Fruit fly (Drosophila melanogaster) whole organism, embryonic: ENCODE measurements around the gene Spt20.
A peak's percentile ranks its signal among the peaks of the same experiment; 100 is the strongest.

Experiments used
- Ada2b ChIP-seq: fragments of 200-800 bp; sonication (Bioruptor generic); IDR thresholded peaks from 2 replicates; pipeline ENCODE4 v1.3.6; 2022; ENCODE audit warnings: missing biosample characterization, missing genetic modification characterization
- Adf1 ChIP-seq: fragments of 200-800 bp; sonication (Bioruptor generic); IDR thresholded peaks from 2 replicates; pipeline ENCODE4 v1.3.6; 2022; ENCODE audit warnings: missing biosample characterization, missing genetic modification characterization
- Atf3 ChIP-seq: fragments of 200-800 bp; sonication (Bioruptor generic); optimal IDR thresholded peaks from 3 replicates; lab custom pipeline; 2016; ENCODE audit warnings: missing biosample characterization, missing genetic modification characterization
- B-H1 ChIP-seq: fragments of 200-800 bp; sonication (Bioruptor generic); IDR thresholded peaks from 3 replicates; pipeline ENCODE4 v1.3.6; 2022; ENCODE audit warnings: missing biosample characterization, missing genetic modification characterization
- Bteb2 ChIP-seq: fragments of 200-800 bp; sonication (Bioruptor generic); optimal IDR thresholded peaks from 2 replicates; lab custom pipeline; 2016; ENCODE audit warnings: missing biosample characterization, missing genetic modification characterization
- C15 ChIP-seq: fragments of 200-800 bp; sonication (Bioruptor generic); IDR thresholded peaks from 3 replicates; pipeline ENCODE4 v1.3.6; 2022; ENCODE audit warnings: missing biosample characterization, missing genetic modification characterization
- CG10267 ChIP-seq: fragments of 200-800 bp; sonication (Bioruptor generic); optimal IDR thresholded peaks from 2 replicates; lab custom pipeline; 2018; ENCODE audit warnings: missing biosample characterization, mild to moderate bottlenecking, missing genetic modification characterization, moderate library complexity
- CG10462 ChIP-seq: fragments of 200-800 bp; sonication (Bioruptor generic); optimal IDR thresholded peaks from 2 replicates; lab custom pipeline; 2016; ENCODE audit warnings: missing biosample characterization, missing genetic modification characterization
- CG11085 ChIP-seq: fragments of 200-800 bp; sonication (Bioruptor generic); IDR thresholded peaks from 2 replicates; pipeline ENCODE4 v1.3.6; 2022; ENCODE audit warnings: missing biosample characterization, missing genetic modification characterization
- CG12769 ChIP-seq: fragments of 200-800 bp; sonication (Bioruptor generic); optimal IDR thresholded peaks from 2 replicates; lab custom pipeline; 2019; ENCODE audit warnings: missing biosample characterization, mild to moderate bottlenecking, missing genetic modification characterization, moderate library complexity
- CG13775 ChIP-seq: fragments of 200-800 bp; sonication (Bioruptor generic); optimal IDR thresholded peaks from 3 replicates; lab custom pipeline; 2017; ENCODE audit warnings: missing biosample characterization, mild to moderate bottlenecking, missing genetic modification characterization
- CG14667 ChIP-seq: fragments of 200-800 bp; sonication (Bioruptor generic); IDR thresholded peaks from 2 replicates; pipeline ENCODE4 v1.3.6; 2022; ENCODE audit warnings: missing biosample characterization, missing genetic modification characterization
- CG17912 ChIP-seq: fragments of 200-800 bp; sonication (Bioruptor generic); optimal IDR thresholded peaks from 2 replicates; lab custom pipeline; 2018; ENCODE audit warnings: missing biosample characterization, mild to moderate bottlenecking, missing genetic modification characterization
- CG3065 ChIP-seq: fragments of 200-800 bp; sonication (Bioruptor generic); optimal IDR thresholded peaks from 2 replicates; lab custom pipeline; 2016; ENCODE audit warnings: missing biosample characterization, missing genetic modification characterization
- CG31224 ChIP-seq: fragments of 200-800 bp; sonication (Bioruptor generic); IDR thresholded peaks from 2 replicates; pipeline ENCODE4 v1.3.6; 2022; ENCODE audit warnings: missing biosample characterization, missing genetic modification characterization
- CG3726 ChIP-seq: fragments of 200-800 bp; sonication (Bioruptor generic); IDR thresholded peaks from 3 replicates; pipeline ENCODE4, ENCODE4 v1.3.6; 2022; ENCODE audit warnings: missing biosample characterization, missing genetic modification characterization
- CG5245 ChIP-seq: fragments of 200-800 bp; sonication (Bioruptor generic); optimal IDR thresholded peaks from 3 replicates; lab custom pipeline; 2016; ENCODE audit warnings: missing biosample characterization, missing genetic modification characterization
- CG6765 ChIP-seq: fragments of 200-800 bp; sonication (Bioruptor generic); optimal IDR thresholded peaks from 3 replicates; lab custom pipeline; 2017; ENCODE audit warnings: missing biosample characterization, mild to moderate bottlenecking, missing genetic modification characterization
- CG7839 ChIP-seq: fragments of 200-800 bp; sonication (Bioruptor generic); optimal IDR thresholded peaks from 3 replicates; lab custom pipeline; 2018; ENCODE audit warnings: missing biosample characterization, mild to moderate bottlenecking, missing genetic modification characterization, moderate library complexity
- CG8281 ChIP-seq: fragments of 200-800 bp; sonication (Bioruptor generic); optimal IDR thresholded peaks from 2 replicates; lab custom pipeline; 2018; ENCODE audit warnings: missing biosample characterization, mild to moderate bottlenecking, missing genetic modification characterization, moderate library complexity
- CG9797 ChIP-seq: fragments of 200-800 bp; sonication (Bioruptor generic); optimal IDR thresholded peaks from 3 replicates; lab custom pipeline; 2018; ENCODE audit warnings: missing biosample characterization, mild to moderate bottlenecking, missing genetic modification characterization
- CoRest ChIP-seq: fragments of 200-800 bp; sonication (Bioruptor generic); optimal IDR thresholded peaks from 3 replicates; lab custom pipeline; 2018; ENCODE audit warnings: missing biosample characterization, mild to moderate bottlenecking, missing genetic modification characterization, moderate library complexity
- Dll ChIP-seq: fragments of 200-800 bp; sonication (Bioruptor generic); IDR thresholded peaks from 4 replicates; pipeline ENCODE4 v1.3.6; 2022; ENCODE audit warnings: missing biosample characterization, missing genetic modification characterization; ENCODE audit not compliant: partially characterized antibody
- Doc2 ChIP-seq: fragments of 200-800 bp; sonication (Bioruptor generic); IDR thresholded peaks from 2 replicates; pipeline ENCODE4 v1.3.6; 2022; ENCODE audit warnings: missing biosample characterization, missing genetic modification characterization
- H2.0 ChIP-seq: fragments of 200-800 bp; sonication (Bioruptor generic); IDR thresholded peaks from 2 replicates; pipeline ENCODE4 v1.3.6; 2022; ENCODE audit warnings: missing biosample characterization, missing genetic modification characterization
- Hr78 ChIP-seq, 2 experiments: fragments of 200-800 bp in 1 of 2; fragments of >200 bp in 1 of 2; sonication (Bioruptor generic) in 1 of 2; optimal IDR thresholded peaks; 2 replicates each; lab custom pipeline; 2017 to 2019; ENCODE audit warnings: missing biosample characterization in 2 of 2, missing genetic modification characterization in 2 of 2, mild to moderate bottlenecking in 1 of 2, moderate library complexity in 1 of 2
- Meics ChIP-seq: fragments of 200-800 bp; sonication (Bioruptor generic); optimal IDR thresholded peaks from 2 replicates; lab custom pipeline; 2017; ENCODE audit warnings: missing biosample characterization, mild to moderate bottlenecking, missing genetic modification characterization
- Optix ChIP-seq: fragments of 200-800 bp; sonication (Bioruptor generic); IDR thresholded peaks from 3 replicates; pipeline ENCODE4 v1.3.6; 2022; ENCODE audit warnings: missing biosample characterization, missing genetic modification characterization
- Side ChIP-seq: fragments of 200-800 bp; sonication (Bioruptor generic); optimal IDR thresholded peaks from 2 replicates; lab custom pipeline; 2016; ENCODE audit warnings: missing biosample characterization, missing genetic modification characterization
- ato ChIP-seq: fragments of 200-800 bp; sonication (Bioruptor generic); IDR thresholded peaks from 2 replicates; pipeline ENCODE4 v1.3.6; 2022; ENCODE audit warnings: missing biosample characterization, missing genetic modification characterization; ENCODE audit not compliant: partially characterized antibody
- bowl ChIP-seq: fragments of 200-800 bp; sonication (Bioruptor generic); IDR thresholded peaks from 2 replicates; pipeline ENCODE4 v1.3.6; 2022; ENCODE audit warnings: missing biosample characterization, missing genetic modification characterization
- bsh ChIP-seq, 2 experiments: fragments of 200-800 bp; sonication (Bioruptor generic); optimal IDR thresholded peaks; 2 replicates each; lab custom pipeline; 2017 to 2018; ENCODE audit warnings: mild to moderate bottlenecking in 2 of 2, missing biosample characterization in 2 of 2, missing genetic modification characterization in 2 of 2, moderate library complexity in 1 of 2
- corto ChIP-seq: fragments of 200-800 bp; sonication (Bioruptor generic); optimal IDR thresholded peaks from 2 replicates; lab custom pipeline; 2016; ENCODE audit warnings: missing biosample characterization, mild to moderate bottlenecking, missing genetic modification characterization, moderate library complexity
- crp ChIP-seq, 2 experiments: fragments of 200-800 bp; sonication (Bioruptor generic); optimal IDR thresholded peaks; 2 replicates in 1 of 2; 3 replicates in 1 of 2; lab custom pipeline; 2017; ENCODE audit warnings: missing biosample characterization in 2 of 2, missing genetic modification characterization in 2 of 2, mild to moderate bottlenecking in 1 of 2, moderate library complexity in 1 of 2
- dm ChIP-seq: fragments of 200-800 bp; sonication (Bioruptor generic); optimal IDR thresholded peaks from 3 replicates; lab custom pipeline; 2016; ENCODE audit warnings: missing biosample characterization, missing genetic modification characterization
- esg ChIP-seq: fragments of 200-800 bp; sonication (Bioruptor generic); conservative IDR thresholded peaks from 2 replicates; pipeline ENCODE4 v1.3.6; 2022; ENCODE audit warnings: missing biosample characterization, missing genetic modification characterization
- fd102C ChIP-seq: fragments of 200-800 bp; sonication (Bioruptor generic); optimal IDR thresholded peaks from 2 replicates; lab custom pipeline; 2018; ENCODE audit warnings: missing biosample characterization, mild to moderate bottlenecking, missing genetic modification characterization, moderate library complexity
- fu2 ChIP-seq: fragments of 200-800 bp; sonication (Bioruptor generic); optimal IDR thresholded peaks from 2 replicates; lab custom pipeline; 2016; ENCODE audit warnings: missing biosample characterization, missing genetic modification characterization
- grau ChIP-seq: fragments of 200-800 bp; optimal IDR thresholded peaks from 3 replicates; lab custom pipeline; 2019; ENCODE audit warnings: missing biosample characterization, mild to moderate bottlenecking, missing genetic modification characterization, moderate library complexity
- grn ChIP-seq: fragments of 200-800 bp; sonication (Bioruptor generic); optimal IDR thresholded peaks from 3 replicates; lab custom pipeline; 2017; ENCODE audit warnings: missing biosample characterization, missing genetic modification characterization
- kah ChIP-seq: fragments of 200-800 bp; sonication (Bioruptor generic); optimal IDR thresholded peaks from 2 replicates; lab custom pipeline; 2018; ENCODE audit warnings: missing biosample characterization, mild to moderate bottlenecking, missing genetic modification characterization
- lmd ChIP-seq: fragments of 200-800 bp; sonication (Bioruptor generic); IDR thresholded peaks from 2 replicates; pipeline ENCODE4 v1.3.6; 2022; ENCODE audit warnings: missing biosample characterization, missing genetic modification characterization
- nau ChIP-seq: fragments of 200-800 bp; sonication (Bioruptor generic); optimal IDR thresholded peaks from 3 replicates; lab custom pipeline; 2017; ENCODE audit warnings: missing biosample characterization, mild to moderate bottlenecking, missing genetic modification characterization, missing genetic modification reagents
- p53 ChIP-seq: fragments of 200-800 bp; sonication (Bioruptor generic); optimal IDR thresholded peaks from 2 replicates; lab custom pipeline; 2016; ENCODE audit warnings: missing biosample characterization, missing genetic modification characterization
- peb ChIP-seq: fragments of 200-800 bp; sonication (Bioruptor generic); IDR thresholded peaks from 2 replicates; pipeline ENCODE4 v1.3.6; 2022; ENCODE audit warnings: missing biosample characterization, missing genetic modification characterization
- pfk ChIP-seq: fragments of 200-800 bp; sonication (Bioruptor generic); optimal IDR thresholded peaks from 2 replicates; lab custom pipeline; 2018; ENCODE audit warnings: missing biosample characterization, mild to moderate bottlenecking, missing genetic modification characterization, moderate library complexity
- phol ChIP-seq: fragments of 200-800 bp; sonication (Bioruptor generic); optimal IDR thresholded peaks from 3 replicates; lab custom pipeline; 2018; ENCODE audit warnings: missing biosample characterization, mild to moderate bottlenecking, missing genetic modification characterization, moderate library complexity
- ranshi ChIP-seq: fragments of 200-800 bp; sonication (Bioruptor generic); IDR thresholded peaks from 2 replicates; pipeline ENCODE4 v1.3.6; 2022; ENCODE audit warnings: missing biosample characterization, missing genetic modification characterization
- scrt ChIP-seq: fragments of 200-800 bp; sonication (Bioruptor generic); optimal IDR thresholded peaks from 2 replicates; lab custom pipeline; 2018; ENCODE audit warnings: missing biosample characterization, mild to moderate bottlenecking, missing genetic modification characterization, moderate library complexity
- ssp ChIP-seq: fragments of 200-800 bp; sonication (Bioruptor generic); IDR thresholded peaks from 2 replicates; pipeline ENCODE4 v1.3.6; 2022; ENCODE audit warnings: missing biosample characterization, missing genetic modification characterization

The Spt20 gene

DNA sequence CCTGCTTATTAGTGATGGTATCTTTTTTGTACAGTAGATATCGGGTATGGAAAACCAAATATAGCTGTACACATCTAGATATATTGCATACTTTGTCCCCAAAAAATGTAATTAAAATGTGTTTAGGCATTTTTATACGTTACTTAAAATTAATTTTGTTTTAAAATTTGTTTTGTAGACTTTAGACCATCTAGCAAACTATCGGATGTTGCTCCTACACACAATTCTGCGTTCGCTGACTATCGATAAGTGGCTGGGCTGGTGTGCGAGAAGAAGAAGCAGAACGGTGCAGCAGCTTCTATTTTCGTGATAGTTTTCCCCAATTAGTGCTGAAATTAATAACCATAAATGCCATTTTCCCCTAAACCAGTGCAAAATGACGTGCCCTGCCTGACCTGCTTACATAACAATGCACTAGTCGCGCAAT lies 10.6 kb downstream of the Spt20 start, which contains the start of the genes Vps36 and Liprin-beta (continued):
- peak; percentile 24 for TF ChIP-seq CG17912 (GFP tag; lab: Kevin White, UChicago)
- TF ChIP-seq Meics (GFP tag; lab: Kevin White, UChicago): peak; percentile 75
- no peak for TF ChIP-seq nau
- TF ChIP-seq corto (GFP tag; lab: Kevin White, UChicago): peak; percentile 26
- TF ChIP-seq scrt (GFP tag; lab: Kevin White, UChicago): peak; percentile 9
- TF ChIP-seq dm (GFP tag; lab: Kevin White, UChicago): peak; percentile 86
- TF ChIP-seq CG3726 (GFP tag; lab: Robert Waterston, UW): no peak; the same call in 2 of the 3 replicates
- TF ChIP-seq Doc2: peak; percentile 48; the same call in 1 of the 2 replicates
- no peak for TF ChIP-seq CG7839
- TF ChIP-seq CG14667 (GFP tag; lab: Robert Waterston, UW): peak; percentile 85
- peak; percentile 80 for TF ChIP-seq peb (GFP tag; lab: Robert Waterston, UW)
- peak in 1 of 2 experiments; percentile 83 for TF ChIP-seq bsh (GFP tag; optimal IDR thresholded peaks at IDR 0.05; lab: Kevin White, UChicago)
- peak; percentile 89 for TF ChIP-seq phol (tag; lab: Kevin White, UChicago)
- peak; percentile 75 for TF ChIP-seq CG10462 (GFP tag; lab: Kevin White, UChicago)
- TF ChIP-seq ssp (GFP tag; lab: Robert Waterston, UW): peak; percentile 85
- TF ChIP-seq ranshi (GFP tag; lab: Robert Waterston, UW): peak; percentile 90
- peak; percentile 62 for TF ChIP-seq kah
- peak; percentile 76; the same call in 2 of the 3 replicates for TF ChIP-seq C15 (GFP tag; lab: Robert Waterston, UW)
- TF ChIP-seq Optix (GFP tag; lab: Robert Waterston, UW): peak; percentile 68; the same call in 2 of the 3 replicates
- TF ChIP-seq CG11085 (GFP tag; lab: Robert Waterston, UW): peak; percentile 85
- TF ChIP-seq CG12769: no peak
- peak; percentile 59 for TF ChIP-seq CG9797
- peak; percentile 99 for TF ChIP-seq grau (tag; lab: Kevin White, UChicago)
- TF ChIP-seq CG10267 (tag; lab: Kevin White, UChicago): peak; percentile 35
- TF ChIP-seq H2.0 (GFP tag; lab: Robert Waterston, UW): peak; percentile 89
- peak; percentile 86 for TF ChIP-seq Atf3 (GFP tag; lab: Kevin White, UChicago)
- TF ChIP-seq fu2: peak; percentile 93
- TF ChIP-seq crp (GFP tag; optimal IDR thresholded peaks at IDR 0.05; lab: Kevin White, UChicago): peak in 1 of 2 experiments; percentile 56
- peak; percentile 70 for TF ChIP-seq Adf1
- TF ChIP-seq esg: peak; percentile 87
- TF ChIP-seq CG31224 (GFP tag; lab: Robert Waterston, UW): peak; percentile 70
- peak; percentile 99 for TF ChIP-seq Dll
- peak; percentile 76 for TF ChIP-seq B-H1 (GFP tag; lab: Robert Waterston, UW)
- peak; percentile 87 for TF ChIP-seq CG13775 (GFP tag; lab: Kevin White, UChicago)
- peak; percentile 15 for TF ChIP-seq CG6765
- peak; percentile 44 for TF ChIP-seq CG8281 (tag; lab: Kevin White, UChicago)
- peak; percentile 86 for TF ChIP-seq Bteb2
- no peak for TF ChIP-seq CG3065 (GFP tag; lab: Kevin White, UChicago)
- no peak for TF ChIP-seq fd102C (GFP tag; lab: Kevin White, UChicago)
- TF ChIP-seq CoRest: peak; percentile 92
- peak; percentile 61 for TF ChIP-seq CG5245 (GFP tag; lab: Kevin White, UChicago)
- peak; percentile 87 for TF ChIP-seq Ada2b (GFP tag; lab: Robert Waterston, UW)
- peak; percentile 94 for TF ChIP-seq lmd (GFP tag; lab: Robert Waterston, UW)
- TF ChIP-seq pfk (GFP tag; lab: Kevin White, UChicago): peak; percentile 18
- TF ChIP-seq Side (GFP tag; lab: Kevin White, UChicago): peak; percentile 88
- TF ChIP-seq Hr78 (GFP tag; optimal IDR thresholded peaks at IDR 0.05; lab: Kevin White, UChicago): no peak
- TF ChIP-seq bowl (GFP tag; lab: Robert Waterston, UW): 0 out of 2 replicates have a peak, but pooled peaks have one; percentile 15
- TF ChIP-seq grn (GFP tag; lab: Kevin White, UChicago): no peak
- peak; percentile 70 for TF ChIP-seq p53 (GFP tag; lab: Kevin White, UChicago)
- TF ChIP-seq ato (GFP tag; lab: Robert Waterston, UW): peak; percentile 74
